Fruit fly (Drosophila melanogaster): ENCODE results near the gene Nmd3.

Gene Nmd3

dm6 chrX:2136831-2137452, 47.5 kb downstream of the Nmd3 start (continued):
- TF ChIP-seq Dll (GFP tag; IDR thresholded peaks at IDR 0.05; ENCODE audit: partially characterized antibody) (no peak), dpn (GFP tag; optimal IDR thresholded peaks at IDR 0.05) (peak; percentile 100), CG17385 (GFP tag; optimal IDR thresholded peaks at IDR 0.05) (peak; percentile 100), CG8359 (GFP tag; optimal IDR thresholded peaks at IDR 0.05; ENCODE audit: borderline replicate concordance) (peak; percentile 98), tll (GFP tag; optimal IDR thresholded peaks at IDR 0.05) (peak in 1 of 2 experiments; percentile 92), HLHmδ (GFP tag; optimal IDR thresholded peaks at IDR 0.05) (peak; percentile 21), sens (GFP tag) (peak; percentile 100), CG1792 (GFP tag; optimal IDR thresholded peaks at IDR 0.05) (peak; percentile 100), fd102C (GFP tag; optimal IDR thresholded peaks at IDR 0.05) (peak; percentile 100), CG11504 (tag; optimal IDR thresholded peaks at IDR 0.05) (peak; percentile 99), Ravus (GFP tag; IDR thresholded peaks at IDR 0.05) (peak; percentile 100), Ssrp (tag; optimal IDR thresholded peaks at IDR 0.05) (peak; percentile 100), Neu2 (GFP tag; optimal IDR thresholded peaks at IDR 0.05; ENCODE audit: borderline replicate concordance) (peak; percentile 100), CG17359 (tag; optimal IDR thresholded peaks at IDR 0.05) (peak; percentile 100), CG32767 (GFP tag; IDR thresholded peaks at IDR 0.05) (peak; percentile 100), mam (GFP tag; optimal IDR thresholded peaks at IDR 0.05) (peak; percentile 100), eyg (GFP tag; optimal IDR thresholded peaks at IDR 0.05) (peak; percentile 100), CG17612 (GFP tag; IDR thresholded peaks at IDR 0.05) (peak; percentile 100), phol (tag; optimal IDR thresholded peaks at IDR 0.05) (peak; percentile 100), ems (GFP tag; optimal IDR thresholded peaks at IDR 0.05) (peak; percentile 100), CG8924 (tag; optimal IDR thresholded peaks at IDR 0.05) (peak; percentile 100), CG14014 (GFP tag; IDR thresholded peaks at IDR 0.05) (peak; percentile 100), CG7928 (GFP tag; optimal IDR thresholded peaks at IDR 0.05) (peak; percentile 89), CG1647 (GFP tag; optimal IDR thresholded peaks at IDR 0.05) (peak; percentile 100), CG15011 (GFP tag; optimal IDR thresholded peaks at IDR 0.05) (peak; percentile 100), CG3163 (GFP tag; optimal IDR thresholded peaks at IDR 0.05) (peak; percentile 96), NfI (GFP tag; optimal IDR thresholded peaks at IDR 0.05) (peak; percentile 100), bowl (GFP tag; IDR thresholded peaks at IDR 0.05) (peak; percentile 100), CG11398 (GFP tag; optimal IDR thresholded peaks at IDR 0.05) (peak; percentile 100), en (GFP tag; optimal IDR thresholded peaks at IDR 0.05) (peak; percentile 100), HmgZ (tag; optimal IDR thresholded peaks at IDR 0.05) (peak; percentile 100), CG10462 (GFP tag; optimal IDR thresholded peaks at IDR 0.05) (peak; percentile 100), CG14965 (GFP tag; optimal IDR thresholded peaks at IDR 0.05; ENCODE audit: borderline replicate concordance) (peak; percentile 95), btn (GFP tag; optimal IDR thresholded peaks at IDR 0.05) (peak; percentile 100), CG18599 (GFP tag; optimal IDR thresholded peaks at IDR 0.05) (peak; percentile 100), H15 (GFP tag; IDR thresholded peaks at IDR 0.05) (peak; percentile 100), CG2712 (tag; optimal IDR thresholded peaks at IDR 0.05) (peak; percentile 100), crc (GFP tag; optimal IDR thresholded peaks at IDR 0.05) (peak; percentile 100), CG16863 (GFP tag; optimal IDR thresholded peaks at IDR 0.05) (peak; percentile 100), CG6683 (GFP tag; optimal IDR thresholded peaks at IDR 0.05) (peak; percentile 99), CG17328 (GFP tag; IDR thresholded peaks at IDR 0.05) (peak; percentile 100), sc (optimal IDR thresholded peaks at IDR 0.05) (no peak), sc (GFP tag; optimal IDR thresholded peaks at IDR 0.05) (peak; percentile 100), tna (GFP tag; IDR thresholded peaks at IDR 0.05; ENCODE audit: partially characterized antibody) (no peak), Opbp (GFP tag; IDR thresholded peaks at IDR 0.05; ENCODE audit: partially characterized antibody) (0 out of 3 replicates have a peak, but pooled peaks have one; percentile 28), CG10543 (GFP tag; optimal IDR thresholded peaks at IDR 0.05) (peak; percentile 96), HLH4C (GFP tag; IDR thresholded peaks at IDR 0.05; ENCODE audit: partially characterized antibody) (no peak), pan (optimal IDR thresholded peaks at IDR 0.05) (peak in 1 of 2 experiments; percentile 84), pan (GFP tag; optimal IDR thresholded peaks at IDR 0.05 in 1 of 2, IDR thresholded peaks at IDR 0.05 in 1 of 2) (peak; percentile 85 to 100)

Measured in whole organism, embryonic.